Worm (Caenorhabditis elegans): ENCODE data around the gene mtrf-1L.
A peak's percentile ranks its signal among the peaks of the same experiment; 100 is the strongest.

Gene mtrf-1L

DNA sequence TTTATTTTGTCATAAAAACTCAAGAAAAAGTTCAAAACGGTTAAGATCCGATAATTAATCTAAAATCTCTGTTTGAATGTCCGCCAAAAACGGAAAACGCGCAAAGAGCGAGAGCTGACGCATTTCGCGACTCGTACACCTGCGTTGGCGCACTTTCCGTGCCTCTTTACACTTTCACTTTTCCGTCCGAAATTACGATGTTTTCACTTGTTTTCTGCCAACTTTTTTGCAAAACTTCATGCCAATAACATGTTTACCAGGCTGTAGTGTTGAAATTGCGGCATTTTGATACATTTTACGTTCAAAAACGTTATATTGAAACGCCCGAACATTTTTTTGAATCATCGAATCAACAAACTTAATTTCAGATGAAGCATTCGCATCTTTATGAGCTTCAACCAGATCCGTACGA is 3.2 kb upstream of the mtrf-1L start, which contains the start of gene W03F8.4 (continued):
- TF ChIP-seq hlh-30 (tag; optimal IDR thresholded peaks at IDR 0.05; ENCODE audit: insufficient read depth) (peak; percentile 85), madf-5 (GFP tag; IDR thresholded peaks at IDR 0.05) (no peak), hif-1 (tag; optimal IDR thresholded peaks at IDR 0.05) (peak; percentile 29 to 72), spr-3 (GFP tag; optimal IDR thresholded peaks at IDR 0.05) (peak; percentile 65), vab-7 (GFP tag; IDR thresholded peaks at IDR 0.05) (0 out of 2 replicates have a peak, but pooled peaks have one; percentile 11), nhr-11 (tag; optimal IDR thresholded peaks at IDR 0.05) (peak; percentile 85), nhr-6 (tag; optimal IDR thresholded peaks at IDR 0.05) (peak; percentile 81), rbr-2 (tag; optimal IDR thresholded peaks at IDR 0.05) (peak; percentile 92), T26A8.4 (GFP tag; IDR thresholded peaks at IDR 0.05) (peak; percentile 96), duxl-1 (tag; optimal IDR thresholded peaks at IDR 0.05; ENCODE audit: poor library complexity) (peak; percentile 90), Y5F2A.4 (GFP tag; optimal IDR thresholded peaks at IDR 0.05) (no peak), ceh-20 (GFP tag; IDR thresholded peaks at IDR 0.05) (peak; percentile 90), hlh-11 (tag; optimal IDR thresholded peaks at IDR 0.05) (peak; percentile 92), jun-1 (tag; optimal IDR thresholded peaks at IDR 0.05) (peak; percentile 44), nhr-28 (tag; optimal IDR thresholded peaks at IDR 0.05) (peak; percentile 80), aly-2 (tag; optimal IDR thresholded peaks at IDR 0.05) (no peak), madf-9 (GFP tag; conservative IDR thresholded peaks at IDR 0.05) (0 out of 2 replicates have a peak, but pooled peaks have one; percentile 54), unc-130 (GFP tag; optimal IDR thresholded peaks at IDR 0.05) (peak; percentile 51), mep-1 (tag; optimal IDR thresholded peaks at IDR 0.05) (peak; percentile 95), zip-11 (GFP tag; IDR thresholded peaks at IDR 0.05) (no peak), daf-16 (GFP tag; optimal IDR thresholded peaks at IDR 0.05) (peak; percentile 43 to 98), daf-16 (tag; optimal IDR thresholded peaks at IDR 0.05) (peak; percentile 93), lin-39 (tag; optimal IDR thresholded peaks at IDR 0.05) (no peak), nhr-76 (tag; optimal IDR thresholded peaks at IDR 0.05) (no peak), dmd-9 (GFP tag; IDR thresholded peaks at IDR 0.05) (no peak), arid-1 (GFP tag; conservative IDR thresholded peaks at IDR 0.05) (peak; percentile 86; the same call in 1 of the 2 replicates), daf-19 (GFP tag; conservative IDR thresholded peaks at IDR 0.05) (peak; percentile 65; the same call in 1 of the 2 replicates), cey-2 (tag; optimal IDR thresholded peaks at IDR 0.05; ENCODE audit: borderline replicate concordance, insufficient read depth) (no peak), ZK546.5 (tag; optimal IDR thresholded peaks at IDR 0.05) (no peak), mdl-1 (tag; optimal IDR thresholded peaks at IDR 0.05) (peak in 1 of 2 experiments; percentile 28), gei-8 (GFP tag; optimal IDR thresholded peaks at IDR 0.05) (no peak), F49E8.2 (tag; optimal IDR thresholded peaks at IDR 0.05; ENCODE audit: borderline replicate concordance) (peak; percentile 81), ctbp-1 (GFP tag; IDR thresholded peaks at IDR 0.05) (peak; percentile 83), F10B5.3 (tag; optimal IDR thresholded peaks at IDR 0.05) (peak; percentile 82), nhr-25 (tag; optimal IDR thresholded peaks at IDR 0.05; ENCODE audit: borderline replicate concordance, insufficient read depth) (peak; percentile 93), spr-1 (tag; optimal IDR thresholded peaks at IDR 0.05) (peak; percentile 92), daf-12 (tag; optimal IDR thresholded peaks at IDR 0.05) (no peak), T20F7.1 (GFP tag; optimal IDR thresholded peaks at IDR 0.05) (peak; percentile 81), egl-43 (GFP tag; IDR thresholded peaks at IDR 0.05) (peak; percentile 71), mxl-3 (GFP tag; optimal IDR thresholded peaks at IDR 0.05) (peak; percentile 55), ztf-11 (tag; optimal IDR thresholded peaks at IDR 0.05) (no peak), dmd-8 (GFP tag; IDR thresholded peaks at IDR 0.05) (no peak), unc-62 (GFP tag; optimal IDR thresholded peaks at IDR 0.05 in 1 of 2) (peak in 1 of 2 experiments; percentile 86), unc-62 (tag; optimal IDR thresholded peaks at IDR 0.05) (no peak), nhr-111 (GFP tag; optimal IDR thresholded peaks at IDR 0.05) (no peak), dpl-1 (GFP tag; optimal IDR thresholded peaks at IDR 0.05) (peak; percentile 99), ZK337.2 (GFP tag; IDR thresholded peaks at IDR 0.05) (peak; percentile 71; the same call in 1 of the 2 replicates), saeg-2 (GFP tag; IDR thresholded peaks at IDR 0.05) (peak; percentile 73; the same call in 1 of the 2 replicates), nhr-237 (tag; optimal IDR thresholded peaks at IDR 0.05) (no peak), snpc-1.2 (GFP tag; IDR thresholded peaks at IDR 0.05) (peak; percentile 97)

Measured in whole organism, L4 larva.